Worm (Caenorhabditis elegans): Measurements from ENCODE around the gene F09C12.8.

ce11 chrII:5071265-5071664, 40.9 kb upstream of the F09C12.8 start, which contains the start of gene C27A2.7:
- TF ChIP-seq hmg-11 (tag; optimal IDR thresholded peaks at IDR 0.05) (no peak), ztf-4 (tag; optimal IDR thresholded peaks at IDR 0.05) (no peak), R02D3.7 (tag; optimal IDR thresholded peaks at IDR 0.05) (no peak), aly-2 (tag; optimal IDR thresholded peaks at IDR 0.05) (no peak)

All from whole organism, L3 larva.